Fruit fly (Drosophila melanogaster) whole organism, embryonic: ENCODE data around the gene CG7991.
A peak's percentile ranks its signal among the peaks of the same experiment; 100 is the strongest.

Experiments
- ATbp ChIP-seq: fragments of 200-800 bp; sonication (Bioruptor generic); optimal IDR thresholded peaks from 2 replicates; lab custom pipeline; 2017; ENCODE audit warnings: missing biosample characterization, mild to moderate bottlenecking, missing genetic modification characterization, missing genetic modification reagents
- Adf1 ChIP-seq: fragments of 200-800 bp; sonication (Bioruptor generic); IDR thresholded peaks from 2 replicates; pipeline ENCODE4 v1.3.6; 2022; ENCODE audit warnings: missing biosample characterization, missing genetic modification characterization
- CG10959 ChIP-seq: fragments of 200-800 bp; sonication (Bioruptor generic); IDR thresholded peaks from 2 replicates; pipeline ENCODE4 v1.3.6; 2022; ENCODE audit warnings: missing biosample characterization, missing genetic modification characterization
- CG11504 ChIP-seq: fragments of 200-800 bp; sonication (Bioruptor generic); optimal IDR thresholded peaks from 3 replicates; lab custom pipeline; 2019; ENCODE audit warnings: missing biosample characterization, mild to moderate bottlenecking, missing genetic modification characterization, moderate library complexity
- CG12104 ChIP-seq: fragments of 200-800 bp; sonication (Bioruptor generic); optimal IDR thresholded peaks from 3 replicates; lab custom pipeline; 2016; ENCODE audit warnings: missing biosample characterization, missing genetic modification characterization
- CG14014 ChIP-seq: fragments of 200-800 bp; sonication (Bioruptor generic); IDR thresholded peaks from 2 replicates; pipeline ENCODE4 v1.3.6; 2022; ENCODE audit warnings: missing biosample characterization, missing genetic modification characterization
- CG14667 ChIP-seq: fragments of 200-800 bp; sonication (Bioruptor generic); IDR thresholded peaks from 2 replicates; pipeline ENCODE4 v1.3.6; 2022; ENCODE audit warnings: missing biosample characterization, missing genetic modification characterization
- CG1529 ChIP-seq: fragments of 200-800 bp; sonication (Bioruptor generic); optimal IDR thresholded peaks from 3 replicates; lab custom pipeline; 2018; ENCODE audit warnings: missing biosample characterization, missing genetic modification characterization
- CG18011 ChIP-seq: fragments of 200-800 bp; sonication (Bioruptor generic); optimal IDR thresholded peaks from 2 replicates; lab custom pipeline; 2017; ENCODE audit warnings: missing biosample characterization, missing genetic modification characterization, mild to moderate bottlenecking, moderate library complexity, missing genotype
- CG18476 ChIP-seq: fragments of 200-800 bp; sonication (Bioruptor generic); optimal IDR thresholded peaks from 2 replicates; lab custom pipeline; 2016; ENCODE audit warnings: missing biosample characterization, mild to moderate bottlenecking, missing genetic modification characterization
- CG18619 ChIP-seq: fragments of 200-800 bp; sonication (Bioruptor generic); optimal IDR thresholded peaks from 3 replicates; lab custom pipeline; 2017; ENCODE audit warnings: missing biosample characterization, mild to moderate bottlenecking, missing genetic modification characterization
- CG18764 ChIP-seq: fragments of 200-800 bp; sonication (Bioruptor generic); optimal IDR thresholded peaks from 3 replicates; lab custom pipeline; 2016; ENCODE audit warnings: missing biosample characterization, missing genetic modification characterization
- CG2116 ChIP-seq: fragments of 200-800 bp; sonication (Bioruptor generic); optimal IDR thresholded peaks from 3 replicates; lab custom pipeline; 2018; ENCODE audit warnings: missing biosample characterization, mild to moderate bottlenecking, missing genetic modification characterization
- CG30403 ChIP-seq: fragments of 200-800 bp; sonication (Bioruptor generic); optimal IDR thresholded peaks from 3 replicates; lab custom pipeline; 2016; ENCODE audit warnings: missing biosample characterization, missing genetic modification characterization
- CG31224 ChIP-seq: fragments of 200-800 bp; sonication (Bioruptor generic); IDR thresholded peaks from 2 replicates; pipeline ENCODE4 v1.3.6; 2022; ENCODE audit warnings: missing biosample characterization, missing genetic modification characterization
- CG31388 ChIP-seq: fragments of 200-800 bp; sonication (Bioruptor generic); optimal IDR thresholded peaks from 2 replicates; lab custom pipeline; 2016; ENCODE audit warnings: missing biosample characterization, missing genetic modification characterization
- CG34422 ChIP-seq: fragments of 200-800 bp; sonication (Bioruptor generic); IDR thresholded peaks from 3 replicates; pipeline ENCODE4 v1.3.6; 2022; ENCODE audit warnings: missing biosample characterization, missing genetic modification characterization
- CG43689 ChIP-seq: fragments of 200-800 bp; sonication (Bioruptor generic); IDR thresholded peaks from 2 replicates; pipeline ENCODE4 v1.3.6; 2022; ENCODE audit warnings: missing biosample characterization, missing genetic modification characterization
- CG6175 ChIP-seq: fragments of 200-800 bp; sonication (Bioruptor generic); IDR thresholded peaks from 3 replicates; pipeline ENCODE4 v1.3.6; 2022; ENCODE audit warnings: missing biosample characterization, missing genetic modification characterization
- CG6689 ChIP-seq: fragments of 200-800 bp; sonication (Bioruptor generic); IDR thresholded peaks from 2 replicates; pipeline ENCODE4 v1.3.6; 2022; ENCODE audit warnings: missing biosample characterization, missing genetic modification characterization
- CG6854 ChIP-seq: fragments of 200-800 bp; sonication (Bioruptor generic); optimal IDR thresholded peaks from 3 replicates; lab custom pipeline; 2017; ENCODE audit warnings: missing biosample characterization, mild to moderate bottlenecking, missing genetic modification characterization
- CG7963 ChIP-seq: fragments of 200-800 bp; sonication (Bioruptor generic); IDR thresholded peaks from 3 replicates; pipeline ENCODE4 v1.3.6; 2022; ENCODE audit warnings: missing biosample characterization, missing genetic modification characterization; ENCODE audit not compliant: partially characterized antibody
- CG8089 ChIP-seq: fragments of 200-800 bp; sonication (Bioruptor generic); optimal IDR thresholded peaks from 3 replicates; lab custom pipeline; 2016; ENCODE audit warnings: missing biosample characterization, missing genetic modification characterization
- CG8924 ChIP-seq: fragments of 200-800 bp; optimal IDR thresholded peaks from 3 replicates; lab custom pipeline; 2019; ENCODE audit warnings: missing biosample characterization, mild to moderate bottlenecking, missing genetic modification characterization, moderate library complexity
- CG9609 ChIP-seq: fragments of 200-800 bp; sonication (Bioruptor generic); optimal IDR thresholded peaks from 3 replicates; lab custom pipeline; 2016; ENCODE audit warnings: missing biosample characterization, missing genetic modification characterization
- CG9727 ChIP-seq: fragments of 200-800 bp; sonication (Bioruptor generic); optimal IDR thresholded peaks from 3 replicates; lab custom pipeline; 2017; ENCODE audit warnings: missing biosample characterization, mild to moderate bottlenecking, missing genetic modification characterization
- CG9817 ChIP-seq: fragments of 200-800 bp; sonication (Bioruptor generic); optimal IDR thresholded peaks from 2 replicates; lab custom pipeline; 2018; ENCODE audit warnings: missing biosample characterization, mild to moderate bottlenecking, missing genetic modification characterization, moderate library complexity
- Drgx ChIP-seq: fragments of 200-800 bp; sonication (Bioruptor generic); IDR thresholded peaks from 2 replicates; pipeline ENCODE4 v1.3.6; 2022; ENCODE audit warnings: missing biosample characterization, missing genetic modification characterization
- E2f2 ChIP-seq: fragments of 200-800 bp; sonication (Bioruptor generic); IDR thresholded peaks from 2 replicates; pipeline ENCODE4 v1.3.6; 2022; ENCODE audit warnings: missing biosample characterization, missing genetic modification characterization
- ERR ChIP-seq: fragments of 200-800 bp; sonication (Bioruptor generic); optimal IDR thresholded peaks from 2 replicates; lab custom pipeline; 2016; ENCODE audit warnings: missing biosample characterization, missing genetic modification characterization
- Fer1 ChIP-seq: fragments of 200-800 bp; sonication (Bioruptor generic); optimal IDR thresholded peaks from 2 replicates; lab custom pipeline; 2017; ENCODE audit warnings: missing biosample characterization, mild to moderate bottlenecking, missing genetic modification characterization
- Lim3 ChIP-seq: fragments of 200-800 bp; sonication (Bioruptor generic); IDR thresholded peaks from 2 replicates; pipeline ENCODE4 v1.3.6; 2022; ENCODE audit warnings: missing biosample characterization, missing genetic modification characterization
- Myb ChIP-seq: fragments of 200-800 bp; sonication (Bioruptor generic); optimal IDR thresholded peaks from 2 replicates; lab custom pipeline; 2016; ENCODE audit warnings: missing biosample characterization, missing genetic modification characterization
- NFAT ChIP-seq: fragments of 200-800 bp; sonication (Bioruptor generic); IDR thresholded peaks from 2 replicates; pipeline ENCODE4 v1.3.6; 2022; ENCODE audit warnings: missing biosample characterization, missing genetic modification characterization
- NK7.1 ChIP-seq: fragments of 200-800 bp; sonication (Bioruptor generic); optimal IDR thresholded peaks from 3 replicates; lab custom pipeline; 2016; ENCODE audit warnings: missing biosample characterization, missing genetic modification characterization
- Pdp1 ChIP-seq, 2 experiments: fragments of 200-800 bp; sonication (Bioruptor generic); optimal IDR thresholded peaks; 3 replicates each; lab custom pipeline; 2016; ENCODE audit warnings: missing biosample characterization in 2 of 2, missing genetic modification characterization in 2 of 2, mild to moderate bottlenecking in 1 of 2, moderate library complexity in 1 of 2
- Taf1 ChIP-seq: fragments of 200-800 bp; sonication (Bioruptor generic); IDR thresholded peaks from 2 replicates; pipeline ENCODE4 v1.3.6; 2022; ENCODE audit warnings: missing biosample characterization, missing genetic modification characterization
- al ChIP-seq: fragments of 200-800 bp; sonication (Bioruptor generic); IDR thresholded peaks from 2 replicates; pipeline ENCODE4 v1.3.6; 2022; ENCODE audit warnings: missing biosample characterization, missing genetic modification characterization
- bbx ChIP-seq: fragments of 200-800 bp; sonication (Bioruptor generic); IDR thresholded peaks from 2 replicates; pipeline ENCODE4 v1.3.6; 2022; ENCODE audit warnings: missing biosample characterization, missing genetic modification characterization; ENCODE audit not compliant: partially characterized antibody
- cg ChIP-seq: fragments of 200-800 bp; sonication (Bioruptor generic); optimal IDR thresholded peaks from 3 replicates; lab custom pipeline; 2019; ENCODE audit warnings: missing biosample characterization, mild to moderate bottlenecking, missing genetic modification characterization, moderate library complexity
- chinmo ChIP-seq: fragments of 200-800 bp; sonication (Bioruptor generic); IDR thresholded peaks from 4 replicates; pipeline ENCODE4 v1.3.6; 2022; ENCODE audit warnings: missing biosample characterization, missing genetic modification characterization; ENCODE audit not compliant: partially characterized antibody
- croc ChIP-seq: fragments of 200-800 bp; sonication (Bioruptor generic); conservative IDR thresholded peaks from 3 replicates; pipeline ENCODE4 v1.3.6; 2022; ENCODE audit warnings: missing biosample characterization, missing genetic modification characterization
- disco-r ChIP-seq: fragments of 200-800 bp; sonication (Bioruptor generic); optimal IDR thresholded peaks from 2 replicates; lab custom pipeline; 2016; ENCODE audit warnings: missing biosample characterization, missing genetic modification characterization
- eyg ChIP-seq: fragments of 200-800 bp; sonication (Bioruptor generic); optimal IDR thresholded peaks from 3 replicates; lab custom pipeline; 2016; ENCODE audit warnings: missing biosample characterization, missing genetic modification characterization
- hb ChIP-seq: fragments of 200-800 bp; sonication (Bioruptor generic); IDR thresholded peaks from 3 replicates; pipeline ENCODE4 v1.3.6; 2022; ENCODE audit warnings: missing biosample characterization, missing genetic modification characterization; ENCODE audit not compliant: partially characterized antibody
- ind ChIP-seq: fragments of 200-800 bp; sonication (Bioruptor generic); optimal IDR thresholded peaks from 3 replicates; lab custom pipeline; 2016; ENCODE audit warnings: missing biosample characterization, missing genetic modification characterization
- lbe ChIP-seq: fragments of 200-800 bp; sonication (Bioruptor generic); optimal IDR thresholded peaks from 2 replicates; lab custom pipeline; 2016; ENCODE audit warnings: missing biosample characterization, mild to moderate bottlenecking, missing genetic modification characterization
- mam ChIP-seq: fragments of 200-800 bp; sonication (Bioruptor generic); optimal IDR thresholded peaks from 3 replicates; lab custom pipeline; 2016; ENCODE audit warnings: missing biosample characterization, missing genetic modification characterization
- shn ChIP-seq: fragments of 200-800 bp; sonication (Bioruptor generic); optimal IDR thresholded peaks from 3 replicates; lab custom pipeline; 2016; ENCODE audit warnings: missing biosample characterization, missing genetic modification characterization
- sisA ChIP-seq: fragments of 200-800 bp; sonication (Bioruptor generic); IDR thresholded peaks from 2 replicates; pipeline ENCODE4 v1.3.6; 2022; ENCODE audit warnings: missing biosample characterization, missing genetic modification characterization
- slbo ChIP-seq: fragments of 200-800 bp; sonication (Bioruptor generic); IDR thresholded peaks from 2 replicates; pipeline ENCODE4 v1.3.6; 2022; ENCODE audit warnings: missing biosample characterization, missing genetic modification characterization
- yki ChIP-seq: fragments of >200 bp; optimal IDR thresholded peaks from 3 replicates; lab custom pipeline; 2018

Gene CG7991

dm6 chr3L:1692122-1692786, 17.7 kb downstream of the CG7991 start (continued):
- TF ChIP-seq CG43689, result no peak
- no peak for TF ChIP-seq Adf1 (GFP tag; lab: Robert Waterston, UW)
- no peak for TF ChIP-seq CG9727 (GFP tag; lab: Kevin White, UChicago)
- no peak for TF ChIP-seq CG6175 (GFP tag; lab: Robert Waterston, UW)
- TF ChIP-seq CG7963 (GFP tag; lab: Robert Waterston, UW), result no peak
- TF ChIP-seq CG6689 (GFP tag; lab: Robert Waterston, UW), result no peak
- peak; percentile 29 for TF ChIP-seq lbe (GFP tag; lab: Kevin White, UChicago)
- no peak for TF ChIP-seq CG6854 (GFP tag; lab: Kevin White, UChicago)
- TF ChIP-seq sisA (GFP tag; lab: Robert Waterston, UW), result peak; percentile 45; the same call in 1 of the 2 replicates
- TF ChIP-seq NFAT (GFP tag; lab: Robert Waterston, UW), result no peak
- no peak for TF ChIP-seq chinmo
- no peak for TF ChIP-seq NK7.1 (GFP tag; lab: Kevin White, UChicago)
- TF ChIP-seq slbo (GFP tag; lab: Robert Waterston, UW), result 0 out of 2 replicates have a peak, but pooled peaks have one; percentile 7
- no peak for TF ChIP-seq CG18011
- TF ChIP-seq eyg (GFP tag; lab: Kevin White, UChicago), result no peak
- TF ChIP-seq CG18764 (GFP tag; lab: Kevin White, UChicago), result no peak
- TF ChIP-seq Pdp1 (GFP tag; optimal IDR thresholded peaks at IDR 0.05; lab: Kevin White, UChicago), result no peak
- no peak for TF ChIP-seq Myb (GFP tag; lab: Kevin White, UChicago)
- no peak for TF ChIP-seq CG8924 (tag; lab: Kevin White, UChicago)
- no peak for TF ChIP-seq ind
- TF ChIP-seq CG18619, result no peak
- no peak for TF ChIP-seq E2f2 (GFP tag; lab: Robert Waterston, UW)
- TF ChIP-seq CG2116 (GFP tag; lab: Kevin White, UChicago), result no peak
- no peak for TF ChIP-seq shn (GFP tag; lab: Kevin White, UChicago)
- TF ChIP-seq CG11504, result peak; percentile 4
- TF ChIP-seq CG12104 (GFP tag; lab: Kevin White, UChicago), result no peak
- TF ChIP-seq CG1529 (GFP tag; lab: Kevin White, UChicago), result no peak
- TF ChIP-seq CG8089 (GFP tag; lab: Kevin White, UChicago), result no peak
- no peak for TF ChIP-seq hb (GFP tag; lab: Robert Waterston, UW)
- 0 out of 3 replicates have a peak, but pooled peaks have one; percentile 38 for TF ChIP-seq CG34422 (GFP tag; lab: Robert Waterston, UW)
- no peak for TF ChIP-seq Taf1 (GFP tag; lab: Robert Waterston, UW)
- TF ChIP-seq CG14014 (GFP tag; lab: Robert Waterston, UW), result no peak
- no peak for TF ChIP-seq ERR (GFP tag; lab: Kevin White, UChicago)
- TF ChIP-seq mam (GFP tag; lab: Kevin White, UChicago), result no peak
- TF ChIP-seq Fer1 (GFP tag; lab: Kevin White, UChicago), result no peak
- no peak for TF ChIP-seq yki (lab: Kevin White, UChicago)
- peak; percentile 87 for TF ChIP-seq Drgx
- TF ChIP-seq CG31224, result no peak
- TF ChIP-seq CG9609 (GFP tag; lab: Kevin White, UChicago), result no peak
- TF ChIP-seq disco-r (GFP tag; lab: Kevin White, UChicago), result no peak
- no peak for TF ChIP-seq CG18476 (GFP tag; lab: Kevin White, UChicago)
- peak; percentile 25; the same call in 1 of the 3 replicates for TF ChIP-seq croc (GFP tag; lab: Robert Waterston, UW)
- no peak for TF ChIP-seq cg (GFP tag; lab: Kevin White, UChicago)
- no peak for TF ChIP-seq Lim3 (GFP tag; lab: Robert Waterston, UW)
- TF ChIP-seq ATbp, result no peak
- 0 out of 2 replicates have a peak, but pooled peaks have one; percentile 11 for TF ChIP-seq CG14667 (GFP tag; lab: Robert Waterston, UW)
- TF ChIP-seq al (GFP tag; lab: Robert Waterston, UW), result no peak
- no peak for TF ChIP-seq bbx (GFP tag; lab: Robert Waterston, UW)
- no peak for TF ChIP-seq CG9817 (tag; lab: Kevin White, UChicago)
- no peak for TF ChIP-seq CG30403
- TF ChIP-seq CG10959, result no peak
- TF ChIP-seq CG31388 (GFP tag; lab: Kevin White, UChicago), result no peak
